Fruit fly (Drosophila melanogaster): Measurements from ENCODE around the gene CG6184.

The CG6184 gene

DNA sequence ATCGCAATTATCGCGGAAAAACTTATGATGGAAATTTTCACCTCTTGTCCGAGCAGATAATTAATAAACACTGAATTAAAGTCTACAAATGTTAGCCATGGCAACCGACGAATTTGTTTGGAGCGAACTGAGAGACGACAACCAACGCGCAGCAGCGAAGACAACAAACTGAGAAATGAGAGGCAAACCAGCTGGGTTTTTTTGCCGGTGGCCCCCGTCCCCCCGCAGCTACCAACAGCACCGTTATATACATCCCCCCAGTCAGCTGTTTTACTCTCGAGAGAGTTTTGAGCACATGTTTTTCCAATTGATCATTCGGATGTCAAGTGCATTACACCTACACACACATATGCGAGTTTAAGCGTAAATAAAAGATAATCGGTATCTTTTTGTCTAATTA lies 16.6 kb downstream of the CG6184 start (continued):
- no peak for TF ChIP-seq Dip3 (GFP tag; optimal IDR thresholded peaks at IDR 0.05)
- no peak for TF ChIP-seq ac (GFP tag; optimal IDR thresholded peaks at IDR 0.05)
- TF ChIP-seq CG14965 (GFP tag; optimal IDR thresholded peaks at IDR 0.05; ENCODE audit: borderline replicate concordance): no peak
- TF ChIP-seq Eip74EF (GFP tag; optimal IDR thresholded peaks at IDR 0.05): no peak
- no peak for TF ChIP-seq fd64A (GFP tag; optimal IDR thresholded peaks at IDR 0.05)
- no peak for TF ChIP-seq sens (GFP tag)
- TF ChIP-seq psq (GFP tag; optimal IDR thresholded peaks at IDR 0.05): no peak
- no peak for TF ChIP-seq jigr1 (GFP tag; IDR thresholded peaks at IDR 0.05)
- no peak for TF ChIP-seq al (GFP tag; IDR thresholded peaks at IDR 0.05)
- TF ChIP-seq ttk (GFP tag; IDR thresholded peaks at IDR 0.05): peak; percentile 50; the same call in 1 of the 2 replicates
- peak; percentile 5 for TF ChIP-seq CG31365 (tag; optimal IDR thresholded peaks at IDR 0.05)
- no peak for TF ChIP-seq CG2712 (tag; optimal IDR thresholded peaks at IDR 0.05)
- TF ChIP-seq CG17385 (GFP tag; optimal IDR thresholded peaks at IDR 0.05): peak; percentile 42
- no peak for TF ChIP-seq Six4 (GFP tag; optimal IDR thresholded peaks at IDR 0.05)
- no peak for TF ChIP-seq CG12155 (GFP tag; optimal IDR thresholded peaks at IDR 0.05)
- TF ChIP-seq ase (GFP tag; IDR thresholded peaks at IDR 0.05): no peak
- no peak for TF ChIP-seq CG30403 (GFP tag; optimal IDR thresholded peaks at IDR 0.05)
- TF ChIP-seq Kr (GFP tag; optimal IDR thresholded peaks at IDR 0.05): no peak
- no peak for TF ChIP-seq Optix (GFP tag; IDR thresholded peaks at IDR 0.05)
- no peak for TF ChIP-seq usp (GFP tag; optimal IDR thresholded peaks at IDR 0.05)
- peak; percentile 26; the same call in 1 of the 2 replicates for TF ChIP-seq vvl (GFP tag; IDR thresholded peaks at IDR 0.05)
- no peak for TF ChIP-seq exex (tag; optimal IDR thresholded peaks at IDR 0.05)
- TF ChIP-seq trem (tag; optimal IDR thresholded peaks at IDR 0.05): no peak
- no peak for TF ChIP-seq Hr39 (optimal IDR thresholded peaks at IDR 0.05)
- TF ChIP-seq so (GFP tag; IDR thresholded peaks at IDR 0.05): 0 out of 3 replicates have a peak, but pooled peaks have one; percentile 46
- no peak for TF ChIP-seq CG8944 (GFP tag; optimal IDR thresholded peaks at IDR 0.05)
- no peak for TF ChIP-seq sisA (GFP tag; IDR thresholded peaks at IDR 0.05)
- TF ChIP-seq CG12659 (GFP tag; optimal IDR thresholded peaks at IDR 0.05): no peak
- peak; percentile 4 for TF ChIP-seq Max (GFP tag; optimal IDR thresholded peaks at IDR 0.05)
- no peak for TF ChIP-seq sug (tag; optimal IDR thresholded peaks at IDR 0.05)
- no peak for TF ChIP-seq Atf6 (GFP tag; IDR thresholded peaks at IDR 0.05)
- TF ChIP-seq bsh (GFP tag; optimal IDR thresholded peaks at IDR 0.05): no peak
- no peak for TF ChIP-seq CG18619 (GFP tag; optimal IDR thresholded peaks at IDR 0.05)
- no peak for TF ChIP-seq pum (GFP tag; optimal IDR thresholded peaks at IDR 0.05)
- peak; percentile 80 for TF ChIP-seq Med (GFP tag)
- TF ChIP-seq yki (optimal IDR thresholded peaks at IDR 0.05): no peak
- TF ChIP-seq CG10274 (GFP tag; optimal IDR thresholded peaks at IDR 0.05): no peak
- TF ChIP-seq slp2 (GFP tag; optimal IDR thresholded peaks at IDR 0.05): no peak
- no peak for TF ChIP-seq CG1832 (GFP tag; optimal IDR thresholded peaks at IDR 0.05)
- TF ChIP-seq E2f1 (GFP tag; IDR thresholded peaks at IDR 0.05): no peak
- TF ChIP-seq CG1529 (GFP tag; optimal IDR thresholded peaks at IDR 0.05): no peak
- no peak for TF ChIP-seq run (tag; optimal IDR thresholded peaks at IDR 0.05)
- TF ChIP-seq Dip2 (GFP tag; IDR thresholded peaks at IDR 0.05): no peak
- peak; percentile 16; the same call in 1 of the 3 replicates for TF ChIP-seq row (GFP tag; IDR thresholded peaks at IDR 0.05)
- no peak for TF ChIP-seq pb (GFP tag; optimal IDR thresholded peaks at IDR 0.05)
- TF ChIP-seq Elba2 (GFP tag; optimal IDR thresholded peaks at IDR 0.05): no peak
- no peak for TF ChIP-seq CG1792 (GFP tag; optimal IDR thresholded peaks at IDR 0.05)
- TF ChIP-seq CG7372 (GFP tag; IDR thresholded peaks at IDR 0.05): no peak
- no peak for TF ChIP-seq CG14441 (GFP tag; IDR thresholded peaks at IDR 0.05)
- TF ChIP-seq CG7928 (GFP tag; optimal IDR thresholded peaks at IDR 0.05): no peak
- no peak for TF ChIP-seq CG10979 (tag; optimal IDR thresholded peaks at IDR 0.05)
- no peak for TF ChIP-seq org-1 (GFP tag; optimal IDR thresholded peaks at IDR 0.05)
- no peak for TF ChIP-seq klu (GFP tag; IDR thresholded peaks at IDR 0.05)
- TF ChIP-seq CG15696 (tag; optimal IDR thresholded peaks at IDR 0.05): no peak
